Worm (Caenorhabditis elegans) whole organism, midembryonic: ENCODE results near the gene srh-215.

Experiments used
- T22C8.4 ChIP-seq: fragments of 200-800 bp; sonication (Bioruptor generic); IDR thresholded peaks from 2 replicates; pipeline ENCODE4 v1.3.6; 2022; ENCODE audit warnings: missing genetic modification characterization, missing compliant biosample characterization
- cog-1 ChIP-seq: sonication (generic microtip); optimal IDR thresholded peaks from 2 replicates; lab custom pipeline; 2016; ENCODE audit warnings: missing genetic modification characterization, missing compliant biosample characterization
- flt-1 ChIP-seq: fragments of 200-800 bp; sonication (Bioruptor generic); IDR thresholded peaks from 2 replicates; pipeline ENCODE4 v1.3.6; 2022; ENCODE audit warnings: missing genetic modification characterization, missing compliant biosample characterization
- klf-2 ChIP-seq: fragments of 200-800 bp; sonication (Bioruptor generic); conservative IDR thresholded peaks from 2 replicates; pipeline ENCODE4 v1.3.6; 2022; ENCODE audit warnings: missing genetic modification reagents, missing genetic modification characterization, missing compliant biosample characterization
- med-1 ChIP-seq: sonication (generic microtip); optimal IDR thresholded peaks from 2 replicates; lab custom pipeline; 2017; ENCODE audit warnings: missing genetic modification characterization, mild to moderate bottlenecking, missing compliant biosample characterization, antibody characterized with exemption, missing genetic modification reagents; ENCODE audit not compliant: insufficient read depth
- ref-1 ChIP-seq: fragments of 200-800 bp; sonication (Bioruptor generic); conservative IDR thresholded peaks from 2 replicates; pipeline ENCODE4 v1.3.6; 2022; ENCODE audit warnings: missing genetic modification reagents, missing genetic modification characterization, missing compliant biosample characterization
- tab-1 ChIP-seq: fragments of 200-800 bp; sonication (Bioruptor generic); IDR thresholded peaks from 2 replicates; pipeline ENCODE4 v1.3.6; 2022; ENCODE audit warnings: missing genetic modification characterization, missing compliant biosample characterization
- ztf-29 ChIP-seq: fragments of 200-800 bp; sonication (Bioruptor generic); IDR thresholded peaks from 2 replicates; pipeline ENCODE4 v1.3.6; 2022; ENCODE audit warnings: missing genetic modification reagents, missing genetic modification characterization, missing compliant biosample characterization

DNA sequence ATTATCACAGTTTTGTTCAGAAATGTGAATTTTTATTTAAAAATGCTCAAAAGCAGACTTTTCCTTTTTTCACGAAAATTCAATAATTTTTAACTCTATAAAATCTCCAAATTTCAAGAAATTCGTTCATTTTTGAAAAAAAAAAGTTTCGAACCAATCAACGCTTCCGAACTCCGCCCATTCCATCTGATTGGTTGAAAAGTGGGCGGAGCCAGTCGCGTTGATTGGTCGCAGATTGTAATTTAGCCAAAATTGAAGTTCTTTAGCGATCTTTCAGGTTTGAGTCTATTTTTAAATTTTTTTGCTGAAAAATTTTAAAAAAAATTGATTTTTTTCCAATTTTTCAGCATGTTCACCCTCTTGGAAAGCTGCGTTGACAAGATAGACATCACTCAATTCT, 19.4 kb downstream of the srh-215 start:
- TF ChIP-seq T22C8.4 (GFP tag; lab: Robert Waterston, UW) = no peak
- TF ChIP-seq ztf-29 (GFP tag; lab: Robert Waterston, UW) = no peak
- TF ChIP-seq flt-1 (GFP tag; lab: Robert Waterston, UW) = no peak
- no peak for TF ChIP-seq tab-1
- TF ChIP-seq klf-2 (GFP tag; lab: Robert Waterston, UW) = no peak
- TF ChIP-seq ref-1 = no peak
- no peak for TF ChIP-seq med-1 (GFP tag; lab: Kevin White, UChicago)
- TF ChIP-seq cog-1 (tag; lab: Kevin White, UChicago) = no peak
